Fruit fly (Drosophila melanogaster) whole organism, embryonic: Measurements from ENCODE around the gene tth.

Source experiments
- B-H1 ChIP-seq: fragments of 200-800 bp; sonication (Bioruptor generic); IDR thresholded peaks from 3 replicates; pipeline ENCODE4 v1.3.6; 2022; ENCODE audit warnings: missing biosample characterization, missing genetic modification characterization
- BEAF-32 ChIP-seq: fragments of 200-800 bp; sonication (Bioruptor generic); optimal IDR thresholded peaks from 3 replicates; lab custom pipeline; 2017; ENCODE audit warnings: missing biosample characterization, missing genetic modification characterization, mild to moderate bottlenecking, moderate library complexity, missing genetic modification reagents
- CG12744 ChIP-seq: fragments of 200-800 bp; sonication (Bioruptor generic); optimal IDR thresholded peaks from 2 replicates; lab custom pipeline; 2016; ENCODE audit warnings: missing biosample characterization, missing genetic modification characterization
- CG12942 ChIP-seq: fragments of 200-800 bp; sonication (Bioruptor generic); optimal IDR thresholded peaks from 3 replicates; lab custom pipeline; 2016; ENCODE audit warnings: missing biosample characterization, missing genetic modification characterization
- CG13894 ChIP-seq: fragments of 200-800 bp; sonication (Bioruptor generic); optimal IDR thresholded peaks from 3 replicates; lab custom pipeline; 2018; ENCODE audit warnings: missing biosample characterization, mild to moderate bottlenecking, missing genetic modification characterization, moderate library complexity
- CG16779 ChIP-seq: fragments of 200-800 bp; sonication (Bioruptor generic); IDR thresholded peaks from 2 replicates; pipeline ENCODE4 v1.3.6; 2022; ENCODE audit warnings: missing biosample characterization, missing genetic modification characterization
- CG17361 ChIP-seq: fragments of 200-800 bp; sonication (Bioruptor generic); IDR thresholded peaks from 3 replicates; pipeline ENCODE4 v1.3.6; 2022; ENCODE audit warnings: missing biosample characterization, missing genetic modification characterization
- CG31224 ChIP-seq: fragments of 200-800 bp; sonication (Bioruptor generic); IDR thresholded peaks from 2 replicates; pipeline ENCODE4 v1.3.6; 2022; ENCODE audit warnings: missing biosample characterization, missing genetic modification characterization
- CG33213 ChIP-seq: fragments of 200-800 bp; sonication (Bioruptor generic); optimal IDR thresholded peaks from 3 replicates; lab custom pipeline; 2016; ENCODE audit warnings: missing biosample characterization, missing genetic modification characterization
- CG3407 ChIP-seq: fragments of 200-800 bp; sonication (Bioruptor generic); optimal IDR thresholded peaks from 2 replicates; lab custom pipeline; 2018; ENCODE audit warnings: missing biosample characterization, mild to moderate bottlenecking, missing genetic modification characterization
- CG4820 ChIP-seq: fragments of 200-800 bp; sonication (Bioruptor generic); optimal IDR thresholded peaks from 3 replicates; lab custom pipeline; 2016; ENCODE audit warnings: missing biosample characterization, missing genetic modification characterization
- CG6254 ChIP-seq: fragments of 200-800 bp; sonication (Bioruptor generic); optimal IDR thresholded peaks from 3 replicates; lab custom pipeline; 2017; ENCODE audit warnings: mild to moderate bottlenecking, missing biosample characterization, missing genetic modification reagents, missing genetic modification characterization
- CG6813 ChIP-seq: fragments of 200-800 bp; sonication (Bioruptor generic); optimal IDR thresholded peaks from 2 replicates; lab custom pipeline; 2017; ENCODE audit warnings: missing biosample characterization, missing genetic modification characterization, mild to moderate bottlenecking, moderate library complexity, missing genetic modification reagents
- CG7372 ChIP-seq: fragments of 200-800 bp; sonication (Bioruptor generic); IDR thresholded peaks from 2 replicates; pipeline ENCODE4 v1.3.6; 2022; ENCODE audit warnings: missing biosample characterization, missing genetic modification characterization
- CG7839 ChIP-seq: fragments of 200-800 bp; sonication (Bioruptor generic); optimal IDR thresholded peaks from 3 replicates; lab custom pipeline; 2018; ENCODE audit warnings: missing biosample characterization, mild to moderate bottlenecking, missing genetic modification characterization, moderate library complexity
- CG9727 ChIP-seq: fragments of 200-800 bp; sonication (Bioruptor generic); optimal IDR thresholded peaks from 3 replicates; lab custom pipeline; 2017; ENCODE audit warnings: missing biosample characterization, mild to moderate bottlenecking, missing genetic modification characterization
- Dip3 ChIP-seq: fragments of 200-800 bp; sonication (Bioruptor generic); optimal IDR thresholded peaks from 3 replicates; lab custom pipeline; 2016; ENCODE audit warnings: missing biosample characterization, missing genetic modification characterization
- E2f2 ChIP-seq: fragments of 200-800 bp; sonication (Bioruptor generic); IDR thresholded peaks from 2 replicates; pipeline ENCODE4 v1.3.6; 2022; ENCODE audit warnings: missing biosample characterization, missing genetic modification characterization
- Hmx ChIP-seq: fragments of 200-800 bp; sonication (Bioruptor generic); optimal IDR thresholded peaks from 2 replicates; lab custom pipeline; 2016; ENCODE audit warnings: missing biosample characterization, missing genetic modification characterization
- MESR4 ChIP-seq: fragments of 200-800 bp; sonication (Bioruptor generic); optimal IDR thresholded peaks from 2 replicates; lab custom pipeline; 2018; ENCODE audit warnings: missing biosample characterization, mild to moderate bottlenecking, missing genetic modification characterization, moderate library complexity
- MTF-1 ChIP-seq: fragments of 200-800 bp; sonication (Bioruptor generic); optimal IDR thresholded peaks from 2 replicates; lab custom pipeline; 2018; ENCODE audit warnings: missing biosample characterization, mild to moderate bottlenecking, missing genetic modification characterization, borderline replicate concordance
- Myb ChIP-seq: fragments of 200-800 bp; sonication (Bioruptor generic); optimal IDR thresholded peaks from 2 replicates; lab custom pipeline; 2016; ENCODE audit warnings: missing biosample characterization, missing genetic modification characterization
- cas ChIP-seq: fragments of 200-800 bp; sonication (Bioruptor generic); IDR thresholded peaks from 2 replicates; pipeline ENCODE4 v1.3.6; 2022; ENCODE audit warnings: missing biosample characterization, missing genetic modification characterization
- chn ChIP-seq: fragments of 200-800 bp; sonication (Bioruptor generic); optimal IDR thresholded peaks from 2 replicates; lab custom pipeline; 2016; ENCODE audit warnings: missing biosample characterization, missing genetic modification characterization
- ci ChIP-seq: fragments of 200-800 bp; sonication (Bioruptor generic); IDR thresholded peaks from 3 replicates; pipeline ENCODE4 v1.3.6; 2022; ENCODE audit warnings: missing biosample characterization, missing genetic modification characterization
- fd64A ChIP-seq: fragments of 200-800 bp; sonication (Bioruptor generic); optimal IDR thresholded peaks from 3 replicates; lab custom pipeline; 2018; ENCODE audit warnings: missing biosample characterization, mild to moderate bottlenecking, missing genetic modification characterization
- fru ChIP-seq: fragments of >200 bp; optimal IDR thresholded peaks from 2 replicates; lab custom pipeline; 2017
- gsb ChIP-seq: fragments of 200-800 bp; sonication (Bioruptor generic); IDR thresholded peaks from 2 replicates; pipeline ENCODE4 v1.3.6; 2022; ENCODE audit warnings: missing biosample characterization, missing genetic modification characterization
- gsb-n ChIP-seq: fragments of 200-800 bp; sonication (Bioruptor generic); optimal IDR thresholded peaks from 3 replicates; lab custom pipeline; 2018; ENCODE audit warnings: missing biosample characterization, mild to moderate bottlenecking, missing genetic modification characterization
- kni ChIP-seq: fragments of 200-800 bp; sonication (Bioruptor generic); optimal IDR thresholded peaks from 3 replicates; lab custom pipeline; 2017; ENCODE audit warnings: mild to moderate bottlenecking, missing biosample characterization, missing genetic modification reagents, missing genetic modification characterization
- lbe ChIP-seq: fragments of 200-800 bp; sonication (Bioruptor generic); optimal IDR thresholded peaks from 2 replicates; lab custom pipeline; 2016; ENCODE audit warnings: missing biosample characterization, mild to moderate bottlenecking, missing genetic modification characterization
- lmd ChIP-seq: fragments of 200-800 bp; sonication (Bioruptor generic); IDR thresholded peaks from 2 replicates; pipeline ENCODE4 v1.3.6; 2022; ENCODE audit warnings: missing biosample characterization, missing genetic modification characterization
- lov ChIP-seq, 2 experiments: fragments of 200-800 bp in 1 of 2; fragments of >200 bp in 1 of 2; sonication (Bioruptor generic) in 1 of 2; IDR thresholded peaks in 1 of 2; optimal IDR thresholded peaks in 1 of 2; 2 replicates in 1 of 2; 3 replicates in 1 of 2; pipeline versions ENCODE4 v1.3.6 to Lab custom; 2017 to 2022; ENCODE audit warnings: missing biosample characterization in 1 of 2, missing genetic modification characterization in 1 of 2
- maf-S ChIP-seq: fragments of 200-800 bp; sonication (Bioruptor generic); optimal IDR thresholded peaks from 2 replicates; lab custom pipeline; 2016; ENCODE audit warnings: missing biosample characterization, missing genetic modification characterization
- mirr ChIP-seq: fragments of 200-800 bp; sonication (Bioruptor generic); optimal IDR thresholded peaks from 3 replicates; lab custom pipeline; 2018; ENCODE audit warnings: missing biosample characterization, mild to moderate bottlenecking, missing genetic modification characterization
- nerfin-2 ChIP-seq: fragments of 200-800 bp; sonication (Bioruptor generic); IDR thresholded peaks from 2 replicates; pipeline ENCODE4 v1.3.6; 2022; ENCODE audit warnings: missing biosample characterization, missing genetic modification characterization; ENCODE audit not compliant: partially characterized antibody
- peb ChIP-seq: fragments of 200-800 bp; sonication (Bioruptor generic); IDR thresholded peaks from 2 replicates; pipeline ENCODE4 v1.3.6; 2022; ENCODE audit warnings: missing biosample characterization, missing genetic modification characterization
- phol ChIP-seq: fragments of 200-800 bp; sonication (Bioruptor generic); optimal IDR thresholded peaks from 3 replicates; lab custom pipeline; 2018; ENCODE audit warnings: missing biosample characterization, mild to moderate bottlenecking, missing genetic modification characterization, moderate library complexity
- pum ChIP-seq: fragments of 200-800 bp; sonication (Bioruptor generic); optimal IDR thresholded peaks from 2 replicates; lab custom pipeline; 2016; ENCODE audit warnings: missing biosample characterization, missing genetic modification characterization
- repo ChIP-seq: fragments of 200-800 bp; sonication (Bioruptor generic); optimal IDR thresholded peaks from 2 replicates; lab custom pipeline; 2016; ENCODE audit warnings: missing biosample characterization, missing genetic modification characterization
- scrt ChIP-seq: fragments of 200-800 bp; sonication (Bioruptor generic); optimal IDR thresholded peaks from 2 replicates; lab custom pipeline; 2018; ENCODE audit warnings: missing biosample characterization, mild to moderate bottlenecking, missing genetic modification characterization, moderate library complexity
- sd ChIP-seq: fragments of 200-800 bp; sonication (Bioruptor generic); optimal IDR thresholded peaks from 3 replicates; lab custom pipeline; 2018; ENCODE audit warnings: missing biosample characterization, mild to moderate bottlenecking, missing genetic modification characterization, moderate library complexity
- seq ChIP-seq: fragments of 200-800 bp; sonication (Bioruptor generic); IDR thresholded peaks from 2 replicates; pipeline ENCODE4 v1.3.6; 2022; ENCODE audit warnings: missing biosample characterization, missing genetic modification characterization
- sim ChIP-seq: fragments of 200-800 bp; sonication (Bioruptor generic); IDR thresholded peaks from 2 replicates; pipeline ENCODE4 v1.3.6; 2022; ENCODE audit warnings: missing biosample characterization, missing genetic modification characterization
- tio ChIP-seq: fragments of 200-800 bp; sonication (Bioruptor generic); optimal IDR thresholded peaks from 2 replicates; lab custom pipeline; 2017; ENCODE audit warnings: missing biosample characterization, missing genetic modification characterization, inconsistent platforms
- twi ChIP-seq: fragments of 200-800 bp; optimal IDR thresholded peaks from 2 replicates; lab custom pipeline; 2019; ENCODE audit warnings: missing biosample characterization, mild to moderate bottlenecking, missing genetic modification characterization, moderate library complexity
- unpg ChIP-seq: fragments of 200-800 bp; sonication (Bioruptor generic); optimal IDR thresholded peaks from 3 replicates; lab custom pipeline; 2018; ENCODE audit warnings: missing biosample characterization, mild to moderate bottlenecking, missing genetic modification characterization, moderate library complexity
- usp ChIP-seq: fragments of >200 bp; optimal IDR thresholded peaks from 2 replicates; lab custom pipeline; 2017; ENCODE audit warnings: missing biosample characterization, missing genetic modification characterization
- zfh2 ChIP-seq: fragments of 200-800 bp; sonication (Bioruptor generic); optimal IDR thresholded peaks from 2 replicates; lab custom pipeline; 2016; ENCODE audit warnings: missing biosample characterization, missing genetic modification characterization

Gene tth

DNA sequence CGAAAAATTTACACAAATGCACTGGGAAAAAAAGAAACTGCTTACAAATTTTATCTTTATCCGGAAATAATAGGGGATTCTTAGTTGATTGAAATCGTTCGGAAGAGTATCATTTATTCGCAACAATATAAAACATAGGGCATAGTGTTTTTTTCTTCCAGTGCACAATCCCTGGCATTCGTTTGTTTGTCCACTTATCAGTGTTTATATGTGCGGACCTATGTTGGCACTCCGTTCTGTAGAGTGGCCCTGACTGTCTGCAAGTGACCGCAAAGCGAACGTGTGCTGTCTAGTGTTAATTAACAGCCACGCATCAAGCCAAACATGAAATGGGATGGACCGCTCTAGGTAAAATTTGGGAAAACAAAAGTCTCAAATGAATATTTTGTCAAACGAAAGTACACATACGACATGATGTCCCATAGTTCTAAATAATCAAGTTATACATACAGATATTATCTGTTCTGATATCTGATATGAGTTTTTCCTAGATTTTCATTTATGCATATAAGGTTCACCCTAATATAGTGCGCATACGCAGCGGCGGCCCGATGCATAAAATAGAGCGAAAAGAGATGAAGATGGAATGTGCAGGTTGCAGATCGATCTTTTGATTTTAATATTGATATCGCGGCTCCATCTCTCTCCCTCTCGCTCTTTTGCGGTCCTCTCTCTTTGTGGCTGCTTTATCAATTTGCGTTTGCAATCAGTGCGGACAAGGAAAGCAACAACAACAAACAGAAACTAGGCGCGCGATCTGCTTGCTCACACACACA lies 24.9 kb upstream of the tth start (continued):
- TF ChIP-seq seq (GFP tag; lab: Robert Waterston, UW): peak; percentile 88
- TF ChIP-seq CG6254: peak; percentile 71
- TF ChIP-seq MESR4: peak; percentile 33
- TF ChIP-seq CG31224 (GFP tag; lab: Robert Waterston, UW): peak; percentile 88
- peak; percentile 94 for TF ChIP-seq CG33213 (GFP tag; lab: Kevin White, UChicago)
- peak; percentile 87 for TF ChIP-seq Hmx (GFP tag; lab: Kevin White, UChicago)
- TF ChIP-seq lov (optimal IDR thresholded peaks at IDR 0.05; lab: Kevin White, UChicago): no peak
- TF ChIP-seq lov (GFP tag; IDR thresholded peaks at IDR 0.05; lab: Robert Waterston, UW): peak; percentile 88
- TF ChIP-seq usp (GFP tag; lab: Kevin White, UChicago): no peak
- peak; percentile 96 for TF ChIP-seq lmd (GFP tag; lab: Robert Waterston, UW)
- peak; percentile 94 for TF ChIP-seq repo (GFP tag; lab: Kevin White, UChicago)
- TF ChIP-seq CG13894 (tag; lab: Kevin White, UChicago): peak; percentile 88
- peak; percentile 91 for TF ChIP-seq CG9727 (GFP tag; lab: Kevin White, UChicago)
- peak; percentile 91 for TF ChIP-seq gsb (GFP tag; lab: Robert Waterston, UW)
- peak; percentile 89 for TF ChIP-seq B-H1
- TF ChIP-seq CG3407 (GFP tag; lab: Kevin White, UChicago): peak; percentile 81
- peak; percentile 93 for TF ChIP-seq CG17361 (GFP tag; lab: Robert Waterston, UW)
- TF ChIP-seq zfh2 (GFP tag; lab: Kevin White, UChicago): peak; percentile 96
- TF ChIP-seq phol (tag; lab: Kevin White, UChicago): peak; percentile 91
- peak; percentile 69 for TF ChIP-seq gsb-n (tag; lab: Kevin White, UChicago)
- TF ChIP-seq CG6813: peak; percentile 86
- peak; percentile 77 for TF ChIP-seq MTF-1 (GFP tag; lab: Kevin White, UChicago)
- TF ChIP-seq E2f2 (GFP tag; lab: Robert Waterston, UW): peak; percentile 83
- TF ChIP-seq twi (tag; lab: Kevin White, UChicago): peak; percentile 73
- TF ChIP-seq CG12942 (GFP tag; lab: Kevin White, UChicago): peak; percentile 93
- TF ChIP-seq CG4820: peak; percentile 93
- TF ChIP-seq CG7839 (tag; lab: Kevin White, UChicago): peak; percentile 95
- no peak for TF ChIP-seq lbe (GFP tag; lab: Kevin White, UChicago)
- peak; percentile 96 for TF ChIP-seq Dip3 (GFP tag; lab: Kevin White, UChicago)
- TF ChIP-seq kni (GFP tag; lab: Kevin White, UChicago): peak; percentile 67
- peak; percentile 62; the same call in 1 of the 2 replicates for TF ChIP-seq peb (GFP tag; lab: Robert Waterston, UW)
- peak; percentile 60 for TF ChIP-seq mirr (GFP tag; lab: Kevin White, UChicago)
- TF ChIP-seq cas: peak; percentile 87
- peak; percentile 76 for TF ChIP-seq fd64A (GFP tag; lab: Kevin White, UChicago)
- TF ChIP-seq CG12744: peak; percentile 93
- peak; percentile 92 for TF ChIP-seq pum (GFP tag; lab: Kevin White, UChicago)
- no peak for TF ChIP-seq nerfin-2
- peak; percentile 77 for TF ChIP-seq sim (GFP tag; lab: Robert Waterston, UW)
- peak; percentile 95 for TF ChIP-seq maf-S (GFP tag; lab: Kevin White, UChicago)
- TF ChIP-seq tio (GFP tag; lab: Kevin White, UChicago): peak; percentile 95
- peak; percentile 91 for TF ChIP-seq unpg
- TF ChIP-seq BEAF-32 (GFP tag; lab: Kevin White, UChicago): peak; percentile 13
- TF ChIP-seq chn (GFP tag; lab: Kevin White, UChicago): peak; percentile 95
- TF ChIP-seq sd (tag; lab: Kevin White, UChicago): peak; percentile 81
- peak; percentile 92 for TF ChIP-seq CG16779
- TF ChIP-seq Myb (GFP tag; lab: Kevin White, UChicago): peak; percentile 88
- peak; percentile 88 for TF ChIP-seq scrt (GFP tag; lab: Kevin White, UChicago)
- TF ChIP-seq CG7372: peak; percentile 88
- peak; percentile 96 for TF ChIP-seq ci (GFP tag; lab: Robert Waterston, UW)
- TF ChIP-seq fru (lab: Kevin White, UChicago): no peak
